Worm (Caenorhabditis elegans) whole organism, L1 larva: ENCODE results near the gene F58E2.4.

Source experiments
- C04F5.9 ChIP-seq: sonication (generic microtip); optimal IDR thresholded peaks from 2 replicates; lab custom pipeline; 2016; ENCODE audit warnings: missing genetic modification characterization, missing compliant biosample characterization
- Y116A8C.19 ChIP-seq: sonication (generic microtip); optimal IDR thresholded peaks from 2 replicates; lab custom pipeline; 2016; ENCODE audit warnings: missing compliant biosample characterization, missing genetic modification characterization, borderline replicate concordance
- ceh-8 ChIP-seq: fragments of 200-800 bp; sonication (Bioruptor generic); optimal IDR thresholded peaks from 2 replicates; lab custom pipeline; 2018; ENCODE audit warnings: mild to moderate bottlenecking, missing genetic modification characterization, moderate library complexity, missing compliant biosample characterization
- ces-1 ChIP-seq: fragments of 150-350 bp; optimal IDR thresholded peaks from 2 replicates; lab custom pipeline; 2014; ENCODE audit warnings: missing biosample characterization, missing genetic modification reagents, missing genetic modification characterization
- dpl-1 ChIP-seq, 3 experiments: fragments of 150-350 bp in 2 of 3; sonication (generic microtip) in 1 of 3; optimal IDR thresholded peaks; 2 replicates each; lab custom pipeline; 2014 to 2017; ENCODE audit warnings: missing biosample characterization in 3 of 3, missing genetic modification characterization in 3 of 3, missing genetic modification reagents in 3 of 3
- efl-1 ChIP-seq, 4 experiments: fragments of 150-350 bp; optimal IDR thresholded peaks in 3 of 4; peaks in 1 of 4; 1 replicate in 1 of 4; 2 replicates in 3 of 4; lab custom pipeline; 2014; ENCODE audit warnings: missing biosample characterization in 2 of 4, missing genetic modification characterization in 2 of 4, missing genetic modification reagents in 2 of 4
- fkh-10 ChIP-seq: sonication (generic microtip); optimal IDR thresholded peaks from 2 replicates; lab custom pipeline; 2017; ENCODE audit warnings: missing biosample characterization, missing genetic modification reagents, missing genetic modification characterization
- isw-1 ChIP-seq: fragments of 200-800 bp; sonication (Bioruptor generic); IDR thresholded peaks from 2 replicates; pipeline ENCODE4 v1.3.6; 2022; ENCODE audit warnings: missing genetic modification characterization, missing compliant biosample characterization
- jun-1 ChIP-seq: fragments of 150-350 bp; optimal IDR thresholded peaks from 2 replicates; lab custom pipeline; 2014; ENCODE audit warnings: missing biosample characterization, missing genetic modification reagents, missing genetic modification characterization
- lin-13 ChIP-seq: fragments of 150-350 bp; optimal IDR thresholded peaks from 2 replicates; lab custom pipeline; 2014; ENCODE audit warnings: missing biosample characterization, missing genetic modification reagents, missing genetic modification characterization
- lin-14 ChIP-seq: fragments of 200-800 bp; sonication (Bioruptor generic); optimal IDR thresholded peaks from 2 replicates; lab custom pipeline; 2018; ENCODE audit warnings: mild to moderate bottlenecking, missing genetic modification characterization, moderate library complexity, missing compliant biosample characterization
- lin-39 ChIP-seq: fragments of 150-350 bp; optimal IDR thresholded peaks from 2 replicates; lab custom pipeline; 2014; ENCODE audit warnings: missing biosample characterization, missing genetic modification reagents, missing genetic modification characterization
- mef-2 ChIP-seq: fragments of 150-350 bp; optimal IDR thresholded peaks from 2 replicates; lab custom pipeline; 2014; ENCODE audit warnings: missing biosample characterization, missing genetic modification characterization
- nhr-20 ChIP-seq: sonication (generic microtip); optimal IDR thresholded peaks from 2 replicates; lab custom pipeline; 2016; ENCODE audit warnings: mild to moderate bottlenecking, missing genetic modification characterization, missing compliant biosample characterization
- sox-4 ChIP-seq: sonication (generic microtip); optimal IDR thresholded peaks from 2 replicates; lab custom pipeline; 2016; ENCODE audit warnings: missing genetic modification characterization, missing compliant biosample characterization
- unc-62 ChIP-seq: fragments of 150-350 bp; optimal IDR thresholded peaks from 2 replicates; lab custom pipeline; 2014; ENCODE audit warnings: missing biosample characterization, missing genetic modification reagents, missing genetic modification characterization
- unc-86 ChIP-seq: sonication (generic microtip); optimal IDR thresholded peaks from 2 replicates; lab custom pipeline; 2016; ENCODE audit warnings: missing genetic modification characterization, missing compliant biosample characterization
- xbp-1 ChIP-seq: sonication (generic microtip); optimal IDR thresholded peaks from 2 replicates; lab custom pipeline; 2016; ENCODE audit warnings: missing genetic modification characterization, missing compliant biosample characterization
- ztf-11 ChIP-seq, 2 experiments: sonication (generic microtip); optimal IDR thresholded peaks; 2 replicates each; lab custom pipeline; 2016 to 2017; ENCODE audit warnings: missing genetic modification characterization in 2 of 2, missing biosample characterization in 1 of 2, missing compliant biosample characterization in 1 of 2
- ztf-4 ChIP-seq: fragments of 150-350 bp; optimal IDR thresholded peaks from 2 replicates; lab custom pipeline; 2014; ENCODE audit warnings: missing biosample characterization, missing genetic modification characterization

The F58E2.4 gene

ce11 chrIV:3515412-3516046, 52.3 kb downstream of the F58E2.4 start (continued):
- peak; percentile 42 for TF ChIP-seq nhr-20 (tag; lab: Kevin White, UChicago)
- TF ChIP-seq jun-1 (tag; lab: Kevin White, UChicago): peak; percentile 58
- no peak for TF ChIP-seq unc-62 (GFP tag; lab: Kevin White, UChicago)
- TF ChIP-seq ceh-8 (GFP tag; lab: Kevin White, UChicago): no peak
- no peak for TF ChIP-seq lin-39
- TF ChIP-seq efl-1 (optimal IDR thresholded peaks at IDR 0.05; lab: Kevin White, UChicago): peak; percentile 61 to 71
- peak; percentile 49 to 96 for TF ChIP-seq efl-1 (GFP tag; optimal IDR thresholded peaks at IDR 0.05 in 1 of 2; lab: Kevin White, UChicago)
- TF ChIP-seq dpl-1 (GFP tag; optimal IDR thresholded peaks at IDR 0.05; lab: Kevin White, UChicago): peak; percentile 11 to 50 (median 32)
- TF ChIP-seq lin-13: peak; percentile 14
- no peak for TF ChIP-seq ces-1 (GFP tag; lab: Kevin White, UChicago)
- peak; percentile 18 for TF ChIP-seq isw-1 (GFP tag; lab: Robert Waterston, UW)
- peak; percentile 28 for TF ChIP-seq xbp-1 (tag; lab: Kevin White, UChicago)
- TF ChIP-seq ztf-11 (tag; optimal IDR thresholded peaks at IDR 0.05; lab: Kevin White, UChicago): no peak
- TF ChIP-seq ztf-4 (tag; lab: Kevin White, UChicago): no peak
- TF ChIP-seq sox-4 (tag; lab: Kevin White, UChicago): no peak
- no peak for TF ChIP-seq mef-2 (tag; lab: Kevin White, UChicago)
- TF ChIP-seq lin-14: peak; percentile 87
- no peak for TF ChIP-seq Y116A8C.19 (tag; lab: Kevin White, UChicago)
- TF ChIP-seq unc-86 (tag; lab: Kevin White, UChicago): peak; percentile 25
- TF ChIP-seq C04F5.9 (tag; lab: Kevin White, UChicago): no peak
- TF ChIP-seq fkh-10 (GFP tag; lab: Kevin White, UChicago): no peak
